Fruit fly (Drosophila melanogaster) whole organism, embryonic: Measurements from ENCODE around the gene kairos.

Experiments
- Abd-B ChIP-seq: fragments of 200-800 bp; sonication (Bioruptor generic); optimal IDR thresholded peaks from 2 replicates; lab custom pipeline; 2018; ENCODE audit warnings: missing biosample characterization, mild to moderate bottlenecking, missing genetic modification characterization, moderate library complexity
- Awh ChIP-seq: fragments of 200-800 bp; sonication (Bioruptor generic); IDR thresholded peaks from 2 replicates; pipeline ENCODE4, ENCODE4 v1.3.6; 2022; ENCODE audit warnings: missing biosample characterization, missing genetic modification characterization
- CG10543 ChIP-seq: fragments of 200-800 bp; sonication (Bioruptor generic); optimal IDR thresholded peaks from 3 replicates; lab custom pipeline; 2017; ENCODE audit warnings: missing biosample characterization, mild to moderate bottlenecking, missing genetic modification characterization, moderate library complexity
- CG10959 ChIP-seq: fragments of 200-800 bp; sonication (Bioruptor generic); IDR thresholded peaks from 2 replicates; pipeline ENCODE4 v1.3.6; 2022; ENCODE audit warnings: missing biosample characterization, missing genetic modification characterization
- CG11247 ChIP-seq: fragments of 200-800 bp; sonication (Bioruptor generic); IDR thresholded peaks from 2 replicates; pipeline ENCODE4 v1.3.6; 2022; ENCODE audit warnings: missing biosample characterization, missing genetic modification characterization
- CG11695 ChIP-seq: fragments of 200-800 bp; sonication (Bioruptor generic); IDR thresholded peaks from 3 replicates; pipeline ENCODE4 v1.3.6; 2022; ENCODE audit warnings: missing biosample characterization, missing genetic modification characterization
- CG12659 ChIP-seq: fragments of 200-800 bp; sonication (Bioruptor generic); optimal IDR thresholded peaks from 3 replicates; lab custom pipeline; 2017; ENCODE audit warnings: mild to moderate bottlenecking, missing biosample characterization, missing genetic modification reagents, missing genetic modification characterization
- CG14014 ChIP-seq: fragments of 200-800 bp; sonication (Bioruptor generic); IDR thresholded peaks from 2 replicates; pipeline ENCODE4 v1.3.6; 2022; ENCODE audit warnings: missing biosample characterization, missing genetic modification characterization
- CG1529 ChIP-seq: fragments of 200-800 bp; sonication (Bioruptor generic); optimal IDR thresholded peaks from 3 replicates; lab custom pipeline; 2018; ENCODE audit warnings: missing biosample characterization, missing genetic modification characterization
- CG15479 ChIP-seq: fragments of 200-800 bp; sonication (Bioruptor generic); optimal IDR thresholded peaks from 3 replicates; lab custom pipeline; 2019; ENCODE audit warnings: missing biosample characterization, mild to moderate bottlenecking, missing genetic modification characterization, moderate library complexity
- CG1603 ChIP-seq: fragments of 200-800 bp; sonication (Bioruptor generic); optimal IDR thresholded peaks from 2 replicates; lab custom pipeline; 2019; ENCODE audit warnings: missing biosample characterization, mild to moderate bottlenecking, missing genetic modification characterization, moderate library complexity
- CG17568 ChIP-seq: fragments of 200-800 bp; sonication (Bioruptor generic); optimal IDR thresholded peaks from 2 replicates; lab custom pipeline; 2018; ENCODE audit warnings: missing biosample characterization, mild to moderate bottlenecking, missing genetic modification characterization, moderate library complexity
- CG1832 ChIP-seq: fragments of 200-800 bp; sonication (Bioruptor generic); optimal IDR thresholded peaks from 2 replicates; lab custom pipeline; 2017; ENCODE audit warnings: missing biosample characterization, mild to moderate bottlenecking, missing genetic modification characterization, inconsistent platforms
- CG18619 ChIP-seq: fragments of 200-800 bp; sonication (Bioruptor generic); optimal IDR thresholded peaks from 3 replicates; lab custom pipeline; 2017; ENCODE audit warnings: missing biosample characterization, mild to moderate bottlenecking, missing genetic modification characterization
- CG31224 ChIP-seq: fragments of 200-800 bp; sonication (Bioruptor generic); IDR thresholded peaks from 2 replicates; pipeline ENCODE4 v1.3.6; 2022; ENCODE audit warnings: missing biosample characterization, missing genetic modification characterization
- CG3726 ChIP-seq: fragments of 200-800 bp; sonication (Bioruptor generic); IDR thresholded peaks from 3 replicates; pipeline ENCODE4, ENCODE4 v1.3.6; 2022; ENCODE audit warnings: missing biosample characterization, missing genetic modification characterization
- CG3838 ChIP-seq: fragments of 200-800 bp; sonication (Bioruptor generic); optimal IDR thresholded peaks from 3 replicates; lab custom pipeline; 2016; ENCODE audit warnings: missing biosample characterization, missing genetic modification characterization
- CG4730 ChIP-seq: fragments of 200-800 bp; sonication (Bioruptor generic); IDR thresholded peaks from 2 replicates; pipeline ENCODE4 v1.3.6; 2022; ENCODE audit warnings: missing biosample characterization, missing genetic modification characterization
- CG5180 ChIP-seq: fragments of 200-800 bp; sonication (Bioruptor generic); optimal IDR thresholded peaks from 3 replicates; lab custom pipeline; 2017; ENCODE audit warnings: missing biosample characterization, missing genetic modification characterization, mild to moderate bottlenecking, moderate library complexity, missing genetic modification reagents
- CG6765 ChIP-seq: fragments of 200-800 bp; sonication (Bioruptor generic); optimal IDR thresholded peaks from 3 replicates; lab custom pipeline; 2017; ENCODE audit warnings: missing biosample characterization, mild to moderate bottlenecking, missing genetic modification characterization
- CG8281 ChIP-seq: fragments of 200-800 bp; sonication (Bioruptor generic); optimal IDR thresholded peaks from 2 replicates; lab custom pipeline; 2018; ENCODE audit warnings: missing biosample characterization, mild to moderate bottlenecking, missing genetic modification characterization, moderate library complexity
- CrebB ChIP-seq: fragments of 200-800 bp; sonication (Bioruptor generic); optimal IDR thresholded peaks from 3 replicates; lab custom pipeline; 2018; ENCODE audit warnings: missing biosample characterization, mild to moderate bottlenecking, missing genetic modification characterization
- Deaf1 ChIP-seq: fragments of 200-800 bp; optimal IDR thresholded peaks from 3 replicates; lab custom pipeline; 2019; ENCODE audit warnings: missing biosample characterization, mild to moderate bottlenecking, missing genetic modification characterization, moderate library complexity
- Nf-YA ChIP-seq: fragments of 200-800 bp; sonication (Bioruptor generic); IDR thresholded peaks from 2 replicates; pipeline ENCODE4 v1.3.6; 2022; ENCODE audit warnings: missing biosample characterization, missing genetic modification characterization
- Sin3A ChIP-seq: fragments of >200 bp; optimal IDR thresholded peaks from 2 replicates; lab custom pipeline; 2018
- Taf1 ChIP-seq: fragments of 200-800 bp; sonication (Bioruptor generic); IDR thresholded peaks from 2 replicates; pipeline ENCODE4 v1.3.6; 2022; ENCODE audit warnings: missing biosample characterization, missing genetic modification characterization
- Xbp1 ChIP-seq: fragments of 200-800 bp; sonication (Bioruptor generic); optimal IDR thresholded peaks from 3 replicates; lab custom pipeline; 2016; ENCODE audit warnings: missing biosample characterization, mild to moderate bottlenecking, missing genetic modification characterization
- Xrp1 ChIP-seq: fragments of 200-800 bp; sonication (Bioruptor generic); IDR thresholded peaks from 2 replicates; pipeline ENCODE4 v1.3.6; 2022; ENCODE audit warnings: missing biosample characterization, missing genetic modification characterization
- ara ChIP-seq: fragments of 200-800 bp; sonication (Bioruptor generic); IDR thresholded peaks from 2 replicates; pipeline ENCODE4 v1.3.6; 2022; ENCODE audit warnings: missing biosample characterization, missing genetic modification characterization
- bcd ChIP-seq: fragments of 200-800 bp; sonication (Bioruptor generic); optimal IDR thresholded peaks from 2 replicates; lab custom pipeline; 2017; ENCODE audit warnings: missing biosample characterization, mild to moderate bottlenecking, missing genetic modification characterization
- cad ChIP-seq: fragments of >200 bp; optimal IDR thresholded peaks from 2 replicates; lab custom pipeline; 2017; ENCODE audit warnings: missing biosample characterization, missing genetic modification characterization
- crol ChIP-seq: fragments of 200-800 bp; sonication (Bioruptor generic); IDR thresholded peaks from 2 replicates; pipeline ENCODE4 v1.3.6; 2022; ENCODE audit warnings: missing biosample characterization, missing genetic modification characterization
- dm ChIP-seq: fragments of 200-800 bp; sonication (Bioruptor generic); optimal IDR thresholded peaks from 3 replicates; lab custom pipeline; 2016; ENCODE audit warnings: missing biosample characterization, missing genetic modification characterization
- dpn ChIP-seq, 2 experiments: fragments of 200-800 bp; sonication (Bioruptor generic); optimal IDR thresholded peaks; 3 replicates each; lab custom pipeline; 2016; ENCODE audit warnings: missing biosample characterization in 2 of 2, missing genetic modification characterization in 2 of 2
- fd96Cb ChIP-seq: fragments of 200-800 bp; sonication (Bioruptor generic); optimal IDR thresholded peaks from 2 replicates; lab custom pipeline; 2018; ENCODE audit warnings: missing biosample characterization, mild to moderate bottlenecking, missing genetic modification characterization, moderate library complexity
- insv ChIP-seq, 2 experiments: fragments of 200-800 bp; sonication (Bioruptor generic); optimal IDR thresholded peaks; 3 replicates each; lab custom pipeline; 2016 to 2018; ENCODE audit warnings: missing biosample characterization in 2 of 2, missing genetic modification characterization in 2 of 2
- kay ChIP-seq: fragments of 200-800 bp; sonication (Bioruptor generic); optimal IDR thresholded peaks from 2 replicates; lab custom pipeline; 2016; ENCODE audit warnings: missing biosample characterization, missing genetic modification characterization
- lab ChIP-seq: fragments of 200-800 bp; sonication (Bioruptor generic); optimal IDR thresholded peaks from 3 replicates; lab custom pipeline; 2017; ENCODE audit warnings: missing biosample characterization, missing genetic modification characterization, mild to moderate bottlenecking, moderate library complexity, missing genetic modification reagents
- lilli ChIP-seq: fragments of 200-800 bp; sonication (Bioruptor generic); optimal IDR thresholded peaks from 3 replicates; lab custom pipeline; 2016; ENCODE audit warnings: missing biosample characterization, missing genetic modification characterization
- mld ChIP-seq: fragments of 200-800 bp; sonication (Bioruptor generic); IDR thresholded peaks from 3 replicates; pipeline ENCODE4 v1.3.6; 2022; ENCODE audit warnings: missing biosample characterization, missing genetic modification characterization; ENCODE audit not compliant: partially characterized antibody
- nom ChIP-seq: fragments of 200-800 bp; sonication (Bioruptor generic); optimal IDR thresholded peaks from 2 replicates; lab custom pipeline; 2017; ENCODE audit warnings: missing biosample characterization, missing genetic modification characterization, mild to moderate bottlenecking, moderate library complexity, missing genetic modification reagents
- otp ChIP-seq: fragments of 200-800 bp; sonication (Bioruptor generic); IDR thresholded peaks from 3 replicates; pipeline ENCODE4, ENCODE4 v1.3.6; 2022; ENCODE audit warnings: missing biosample characterization, missing genetic modification characterization
- pfk ChIP-seq: fragments of 200-800 bp; sonication (Bioruptor generic); optimal IDR thresholded peaks from 2 replicates; lab custom pipeline; 2018; ENCODE audit warnings: missing biosample characterization, mild to moderate bottlenecking, missing genetic modification characterization, moderate library complexity
- pros ChIP-seq: fragments of 200-800 bp; sonication (Bioruptor generic); optimal IDR thresholded peaks from 3 replicates; lab custom pipeline; 2019; ENCODE audit warnings: missing biosample characterization, mild to moderate bottlenecking, missing genetic modification characterization, moderate library complexity
- repo ChIP-seq: fragments of 200-800 bp; sonication (Bioruptor generic); optimal IDR thresholded peaks from 2 replicates; lab custom pipeline; 2016; ENCODE audit warnings: missing biosample characterization, missing genetic modification characterization
- ro ChIP-seq: fragments of 200-800 bp; sonication (Bioruptor generic); IDR thresholded peaks from 2 replicates; pipeline ENCODE4 v1.3.6; 2022; ENCODE audit warnings: missing biosample characterization, missing genetic modification characterization
- seq ChIP-seq: fragments of 200-800 bp; sonication (Bioruptor generic); IDR thresholded peaks from 2 replicates; pipeline ENCODE4 v1.3.6; 2022; ENCODE audit warnings: missing biosample characterization, missing genetic modification characterization
- sr ChIP-seq: fragments of 200-800 bp; sonication (Bioruptor generic); IDR thresholded peaks from 3 replicates; pipeline ENCODE4 v1.3.6; 2022; ENCODE audit warnings: missing biosample characterization, missing genetic modification characterization
- tio ChIP-seq: fragments of 200-800 bp; sonication (Bioruptor generic); optimal IDR thresholded peaks from 2 replicates; lab custom pipeline; 2017; ENCODE audit warnings: missing biosample characterization, missing genetic modification characterization, inconsistent platforms
- tna ChIP-seq: fragments of 200-800 bp; sonication (Bioruptor generic); IDR thresholded peaks from 2 replicates; pipeline ENCODE4 v1.3.6; 2022; ENCODE audit warnings: missing biosample characterization, missing genetic modification characterization; ENCODE audit not compliant: partially characterized antibody
- tx ChIP-seq: fragments of 200-800 bp; sonication (Bioruptor generic); optimal IDR thresholded peaks from 2 replicates; lab custom pipeline; 2016; ENCODE audit warnings: missing biosample characterization, missing genetic modification characterization
- vvl ChIP-seq: fragments of 200-800 bp; sonication (Bioruptor generic); IDR thresholded peaks from 2 replicates; pipeline ENCODE4 v1.3.6; 2022; ENCODE audit warnings: missing biosample characterization, missing genetic modification characterization

Gene kairos

DNA sequence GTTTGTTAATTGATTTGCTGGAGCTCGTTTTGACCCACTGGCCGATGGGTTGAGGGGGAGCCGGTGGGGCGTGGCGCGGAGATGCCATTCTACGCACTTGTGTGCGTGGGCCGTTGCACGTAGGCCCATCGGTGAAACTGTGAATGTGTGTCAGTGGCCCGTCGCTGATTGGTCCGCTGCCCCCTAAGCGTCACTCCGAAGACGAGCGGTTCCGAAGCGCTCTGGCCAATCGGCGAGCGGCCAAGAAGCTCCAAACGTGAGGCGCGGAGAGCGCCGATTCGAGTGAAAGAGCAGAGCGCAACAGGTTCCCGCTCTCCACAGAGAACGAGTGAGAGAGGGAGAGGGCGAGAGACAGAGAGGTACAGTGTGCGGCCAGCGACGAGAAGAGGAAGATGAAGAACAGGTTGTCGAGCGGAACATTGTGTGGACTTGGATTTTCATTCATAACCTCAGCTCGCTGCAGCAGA lies 43.5 kb downstream of the kairos start (continued):
- TF ChIP-seq CG1529 (GFP tag; lab: Kevin White, UChicago) (no peak), Xrp1 (GFP tag; lab: Robert Waterston, UW) (no peak), CG8281 (tag; lab: Kevin White, UChicago) (no peak), CG11247 (GFP tag; lab: Robert Waterston, UW) (no peak), CG6765 (GFP tag; lab: Kevin White, UChicago) (no peak), CG10543 (GFP tag; lab: Kevin White, UChicago) (no peak), CG3726 (no peak), Deaf1 (tag; lab: Kevin White, UChicago) (peak; percentile 96), pros (GFP tag; lab: Kevin White, UChicago) (no peak), vvl (GFP tag; lab: Robert Waterston, UW) (peak; percentile 32; the same call in 1 of the 2 replicates), crol (GFP tag; lab: Robert Waterston, UW) (peak; percentile 83), Taf1 (GFP tag; lab: Robert Waterston, UW) (no peak), Abd-B (GFP tag; lab: Kevin White, UChicago) (no peak), CG12659 (no peak), sr (0 out of 3 replicates have a peak, but pooled peaks have one; percentile 33), bcd (GFP tag; lab: Kevin White, UChicago) (no peak), lilli (GFP tag; lab: Kevin White, UChicago) (no peak), tx (GFP tag; lab: Kevin White, UChicago) (no peak), Xbp1 (no peak), CG31224 (GFP tag; lab: Robert Waterston, UW) (no peak), CG5180 (GFP tag; lab: Kevin White, UChicago) (no peak), CG17568 (no peak), otp (GFP tag; lab: Robert Waterston, UW) (no peak), Nf-YA (peak; percentile 84), insv (GFP tag; optimal IDR thresholded peaks at IDR 0.05; lab: Kevin White, UChicago) (no peak), ro (no peak), tna (GFP tag; lab: Robert Waterston, UW) (peak; percentile 57; the same call in 1 of the 2 replicates), CG10959 (GFP tag; lab: Robert Waterston, UW) (no peak), pfk (no peak), nom (GFP tag; lab: Kevin White, UChicago) (no peak), Sin3A (lab: Kevin White, UChicago) (no peak), CG18619 (GFP tag; lab: Kevin White, UChicago) (no peak), dm (GFP tag; lab: Kevin White, UChicago) (no peak), CG1603 (tag; lab: Kevin White, UChicago) (no peak), ara (no peak), CG14014 (no peak), cad (no peak), Awh (GFP tag; lab: Robert Waterston, UW) (no peak), CG4730 (GFP tag; lab: Robert Waterston, UW) (no peak), CG1832 (GFP tag; lab: Kevin White, UChicago) (peak; percentile 83), fd96Cb (no peak), mld (GFP tag; lab: Robert Waterston, UW) (no peak), CG11695 (GFP tag; lab: Robert Waterston, UW) (no peak), CG15479 (GFP tag; lab: Kevin White, UChicago) (no peak), kay (GFP tag; lab: Kevin White, UChicago) (no peak), repo (GFP tag; lab: Kevin White, UChicago) (no peak), CrebB (tag; lab: Kevin White, UChicago) (no peak), tio (GFP tag; lab: Kevin White, UChicago) (no peak), dpn (GFP tag; optimal IDR thresholded peaks at IDR 0.05; lab: Kevin White, UChicago) (no peak), seq (GFP tag; lab: Robert Waterston, UW) (no peak), lab (GFP tag; lab: Kevin White, UChicago) (no peak), CG3838 (GFP tag; lab: Kevin White, UChicago) (no peak)
